Worm (Caenorhabditis elegans) whole organism, L4 larva: ENCODE results near the gene R10H1.1.

ENCODE experiments used
- F10B5.3 ChIP-seq: sonication (generic microtip); optimal IDR thresholded peaks from 2 replicates; lab custom pipeline; 2016; ENCODE audit warnings: mild to moderate bottlenecking, missing genetic modification characterization, missing compliant biosample characterization
- F37D6.2 ChIP-seq: sonication (generic microtip); optimal IDR thresholded peaks from 2 replicates; lab custom pipeline; 2016; ENCODE audit warnings: mild to moderate bottlenecking, missing genetic modification characterization, missing compliant biosample characterization
- F49E8.2 ChIP-seq: sonication (generic microtip); optimal IDR thresholded peaks from 2 replicates; lab custom pipeline; 2016; ENCODE audit warnings: missing compliant biosample characterization, mild to moderate bottlenecking, missing genetic modification characterization, borderline replicate concordance
- Y105C5A.15 ChIP-seq: fragments of 200-800 bp; sonication (Bioruptor generic); IDR thresholded peaks from 2 replicates; pipeline ENCODE4 v1.3.6; 2022; ENCODE audit warnings: missing genetic modification characterization, missing compliant biosample characterization
- aly-2 ChIP-seq: sonication (generic microtip); optimal IDR thresholded peaks from 2 replicates; lab custom pipeline; 2018; ENCODE audit warnings: missing biosample characterization, missing genetic modification characterization
- ama-1 ChIP-seq: fragments of 150-350 bp; optimal IDR thresholded peaks from 2 replicates; lab custom pipeline; 2014; ENCODE audit warnings: inconsistent platforms, mixed read lengths
- attf-4 ChIP-seq: sonication (generic microtip); optimal IDR thresholded peaks from 3 replicates; lab custom pipeline; 2017; ENCODE audit warnings: missing biosample characterization, missing genetic modification characterization
- ceh-32 ChIP-seq: sonication (generic microtip); optimal IDR thresholded peaks from 2 replicates; lab custom pipeline; 2016; ENCODE audit warnings: mild to moderate bottlenecking, missing genetic modification characterization, missing compliant biosample characterization; ENCODE audit not compliant: poor library complexity
- daf-8 ChIP-seq: fragments of 200-800 bp; sonication (Bioruptor generic); IDR thresholded peaks from 2 replicates; pipeline ENCODE4 v1.3.6; 2022; ENCODE audit warnings: missing genetic modification characterization, missing compliant biosample characterization
- dpl-1 ChIP-seq: fragments of 150-350 bp; optimal IDR thresholded peaks from 2 replicates; lab custom pipeline; 2014; ENCODE audit warnings: missing biosample characterization, missing genetic modification reagents, missing genetic modification characterization
- egl-27 ChIP-seq: sonication (generic microtip); optimal IDR thresholded peaks from 3 replicates; lab custom pipeline; 2017; ENCODE audit warnings: missing biosample characterization, missing genetic modification reagents, missing genetic modification characterization
- egl-43 ChIP-seq: fragments of 200-800 bp; sonication (Bioruptor generic); IDR thresholded peaks from 2 replicates; pipeline ENCODE4 v1.3.6; 2022; ENCODE audit warnings: missing genetic modification reagents, missing genetic modification characterization, missing compliant biosample characterization
- gei-8 ChIP-seq: fragments of 200-800 bp; sonication (Bioruptor generic); optimal IDR thresholded peaks from 2 replicates; lab custom pipeline; 2018; ENCODE audit warnings: mild to moderate bottlenecking, missing genetic modification characterization, missing compliant biosample characterization
- hlh-11 ChIP-seq: fragments of 200-800 bp; sonication (Bioruptor generic); optimal IDR thresholded peaks from 2 replicates; lab custom pipeline; 2018; ENCODE audit warnings: mild to moderate bottlenecking, missing genetic modification characterization, missing compliant biosample characterization
- jun-1 ChIP-seq: fragments of 150-350 bp; optimal IDR thresholded peaks from 2 replicates; lab custom pipeline; 2014; ENCODE audit warnings: missing biosample characterization, missing genetic modification reagents, missing genetic modification characterization
- lin-13 ChIP-seq: fragments of 150-350 bp; optimal IDR thresholded peaks from 2 replicates; lab custom pipeline; 2014; ENCODE audit warnings: missing biosample characterization, missing genetic modification reagents, missing genetic modification characterization
- lin-38 ChIP-seq: fragments of 200-800 bp; sonication (Bioruptor generic); IDR thresholded peaks from 2 replicates; pipeline ENCODE4 v1.3.6; 2022; ENCODE audit warnings: missing genetic modification reagents, missing genetic modification characterization, missing compliant biosample characterization
- lin-39 ChIP-seq: fragments of 150-350 bp; optimal IDR thresholded peaks from 2 replicates; lab custom pipeline; 2014; ENCODE audit warnings: missing biosample characterization, missing genetic modification reagents, missing genetic modification characterization
- mep-1 ChIP-seq: fragments of 150-350 bp; sonication (generic microtip); optimal IDR thresholded peaks from 3 replicates; lab custom pipeline; 2014; ENCODE audit warnings: missing biosample characterization, missing genetic modification characterization
- mxl-2 ChIP-seq: fragments of 200-800 bp; sonication (Bioruptor generic); conservative IDR thresholded peaks from 2 replicates; pipeline ENCODE4 v1.3.6; 2022; ENCODE audit warnings: missing genetic modification reagents, missing genetic modification characterization, missing compliant biosample characterization
- nhr-25 ChIP-seq: sonication (generic microtip); optimal IDR thresholded peaks from 2 replicates; lab custom pipeline; 2017; ENCODE audit warnings: missing genetic modification characterization, mild to moderate bottlenecking, missing compliant biosample characterization, antibody characterized with exemption, moderate library complexity, borderline replicate concordance; ENCODE audit not compliant: insufficient read depth
- nhr-41 ChIP-seq: fragments of 200-800 bp; sonication (Bioruptor generic); IDR thresholded peaks from 2 replicates; pipeline ENCODE4 v1.3.6; 2022; ENCODE audit warnings: missing genetic modification reagents, missing genetic modification characterization, missing compliant biosample characterization
- nhr-42 ChIP-seq: fragments of 200-800 bp; sonication (Bioruptor generic); IDR thresholded peaks from 2 replicates; pipeline ENCODE4 v1.3.6; 2022; ENCODE audit warnings: missing genetic modification characterization, missing compliant biosample characterization
- pha-4 ChIP-seq, 2 experiments: fragments of 150-350 bp in 1 of 2; fragments of 200-800 bp in 1 of 2; sonication (Bioruptor generic) in 1 of 2; IDR thresholded peaks in 1 of 2; optimal IDR thresholded peaks in 1 of 2; 2 replicates each; pipeline versions ENCODE4 v1.3.6 to Lab custom; 2014 to 2022; ENCODE audit warnings: missing genetic modification characterization in 2 of 2, missing genetic modification reagents in 2 of 2, missing biosample characterization in 1 of 2, missing compliant biosample characterization in 1 of 2
- rbr-2 ChIP-seq: sonication (generic microtip); optimal IDR thresholded peaks from 2 replicates; lab custom pipeline; 2016; ENCODE audit warnings: missing genotype, missing genetic modification characterization, missing compliant biosample characterization
- saeg-2 ChIP-seq: fragments of 200-800 bp; sonication (Bioruptor generic); IDR thresholded peaks from 2 replicates; pipeline ENCODE4 v1.3.6; 2022; ENCODE audit warnings: missing genetic modification reagents, missing genetic modification characterization, missing compliant biosample characterization
- set-16 ChIP-seq: fragments of 200-800 bp; sonication (Bioruptor generic); IDR thresholded peaks from 2 replicates; pipeline ENCODE4 v1.3.6; 2022; ENCODE audit warnings: missing genetic modification reagents, missing genetic modification characterization, missing compliant biosample characterization
- snpc-1.2 ChIP-seq: fragments of 200-800 bp; sonication (Bioruptor generic); IDR thresholded peaks from 2 replicates; pipeline ENCODE4 v1.3.6; 2022; ENCODE audit warnings: missing genetic modification reagents, missing genetic modification characterization, missing compliant biosample characterization
- snpc-4 ChIP-seq: fragments of 150-350 bp; optimal IDR thresholded peaks from 2 replicates; lab custom pipeline; 2014; ENCODE audit warnings: missing biosample characterization, missing genetic modification characterization
- unc-62 ChIP-seq, 3 experiments: fragments of 150-350 bp in 1 of 3; sonication (generic microtip); optimal IDR thresholded peaks in 2 of 3; peaks in 1 of 3; 1 replicate in 1 of 3; 2 replicates in 2 of 3; lab custom pipeline; 2014 to 2017; ENCODE audit warnings: missing biosample characterization in 3 of 3, missing genetic modification characterization in 3 of 3, missing genetic modification reagents in 3 of 3, missing genotype in 1 of 3
- zag-1 ChIP-seq: fragments of 150-350 bp; optimal IDR thresholded peaks from 2 replicates; lab custom pipeline; 2014; ENCODE audit warnings: missing biosample characterization, missing genetic modification characterization
- zfp-2 ChIP-seq: sonication (generic microtip); optimal IDR thresholded peaks from 2 replicates; lab custom pipeline; 2016; ENCODE audit warnings: mild to moderate bottlenecking, missing genetic modification characterization, missing compliant biosample characterization
- zfp-3 ChIP-seq: fragments of 200-800 bp; sonication (Bioruptor generic); conservative IDR thresholded peaks from 2 replicates; pipeline ENCODE4 v1.3.6; 2022; ENCODE audit warnings: missing genetic modification reagents, missing genetic modification characterization, missing compliant biosample characterization
- zip-11 ChIP-seq: fragments of 200-800 bp; sonication (Bioruptor generic); IDR thresholded peaks from 2 replicates; pipeline ENCODE4 v1.3.6; 2022; ENCODE audit warnings: missing genetic modification characterization, missing compliant biosample characterization
- ztf-11 ChIP-seq: fragments of 150-350 bp; optimal IDR thresholded peaks from 2 replicates; lab custom pipeline; 2014; ENCODE audit warnings: missing biosample characterization, missing genetic modification characterization
- ztf-7 ChIP-seq: fragments of 150-350 bp; optimal IDR thresholded peaks from 2 replicates; lab custom pipeline; 2014; ENCODE audit warnings: missing biosample characterization, missing genetic modification characterization

R10H1.1 gene

ce11 chrII:7505005-7505404 is 10.8 kb downstream of the R10H1.1 start, which contains the start of gene C28F5.1:
Gene C28F5.1 (plus strand): TSS chrII:7505305.
- no peak for TF ChIP-seq dpl-1
- no peak for TF ChIP-seq nhr-41 (GFP tag; lab: Robert Waterston, UW)
- TF ChIP-seq set-16: no peak
- no peak for TF ChIP-seq mep-1 (tag; lab: Kevin White, UChicago)
- TF ChIP-seq Y105C5A.15: no peak
- TF ChIP-seq saeg-2 (GFP tag; lab: Robert Waterston, UW): no peak
- TF ChIP-seq snpc-1.2 (GFP tag; lab: Robert Waterston, UW): no peak
- no peak for TF ChIP-seq nhr-25 (tag; lab: Kevin White, UChicago)
- no peak for TF ChIP-seq pha-4 (GFP tag; IDR thresholded peaks at IDR 0.05; lab: Robert Waterston, UW)
- no peak for TF ChIP-seq pha-4 (tag; optimal IDR thresholded peaks at IDR 0.05; lab: Kevin White, UChicago)
- TF ChIP-seq ztf-11 (tag; lab: Kevin White, UChicago): no peak
- no peak for TF ChIP-seq zag-1
- TF ChIP-seq gei-8 (GFP tag; lab: Kevin White, UChicago): no peak
- no peak for TF ChIP-seq F49E8.2 (tag; lab: Kevin White, UChicago)
- TF ChIP-seq F37D6.2: no peak
- TF ChIP-seq zfp-3 (GFP tag; lab: Robert Waterston, UW): no peak
- TF ChIP-seq mxl-2 (GFP tag; lab: Robert Waterston, UW): no peak
- no peak for TF ChIP-seq egl-27
- no peak for TF ChIP-seq nhr-42
- no peak for TF ChIP-seq hlh-11 (tag; lab: Kevin White, UChicago)
- TF ChIP-seq, all 104 proteins: peak for 0

- no peak for TF ChIP-seq ceh-32
- TF ChIP-seq lin-13: no peak
- TF ChIP-seq aly-2 (tag; lab: Kevin White, UChicago): no peak
- TF ChIP-seq daf-8 (GFP tag; lab: Robert Waterston, UW): no peak
- TF ChIP-seq snpc-4 (tag; lab: Kevin White, UChicago): no peak
- TF ChIP-seq jun-1 (tag; lab: Kevin White, UChicago): no peak
- TF ChIP-seq F10B5.3 (tag; lab: Kevin White, UChicago): no peak
- TF ChIP-seq, all 104 proteins: peak for 0
These were observed 25.0 kb downstream of the R10H1.1 start, which contains the start of gene glb-9 for ce11 chrII:7519221-7519620. Gene glb-9 (minus strand): TSS chrII:7519321.

DNA sequence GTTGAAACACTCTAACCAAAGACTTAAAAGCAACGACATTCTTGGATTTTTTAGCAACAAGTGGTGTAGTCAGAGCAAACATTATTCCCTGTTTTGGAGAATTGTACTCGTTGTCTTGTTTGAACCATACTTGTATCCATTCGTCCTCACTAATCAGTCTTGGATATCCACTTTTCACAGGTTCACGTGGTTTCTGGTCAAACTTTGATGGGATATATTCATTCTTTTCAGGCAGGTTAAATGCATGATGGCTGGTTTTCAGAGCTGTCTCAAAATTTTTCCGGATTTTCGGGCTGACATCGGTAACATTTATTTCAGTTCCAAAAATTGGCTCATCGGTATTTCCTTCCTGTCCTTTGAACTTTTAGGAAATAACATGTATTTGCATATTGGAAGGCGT is 27.2 kb downstream of the R10H1.1 start:
- TF ChIP-seq unc-62 (GFP tag; optimal IDR thresholded peaks at IDR 0.05 in 1 of 2; lab: Kevin White, UChicago) (peak in 1 of 2 experiments; percentile 95), unc-62 (tag; optimal IDR thresholded peaks at IDR 0.05; lab: Kevin White, UChicago) (no peak), mep-1 (tag; lab: Kevin White, UChicago) (no peak), lin-38 (GFP tag; lab: Robert Waterston, UW) (no peak)

- TF ChIP-seq egl-27: no peak
- TF ChIP-seq zip-11 (GFP tag; lab: Robert Waterston, UW): no peak
- TF ChIP-seq egl-43 (GFP tag; lab: Robert Waterston, UW): no peak
- TF ChIP-seq ama-1 (lab: Kevin White, UChicago): no peak
- TF ChIP-seq lin-39 (tag; lab: Kevin White, UChicago): no peak
- TF ChIP-seq unc-62 (GFP tag; optimal IDR thresholded peaks at IDR 0.05 in 1 of 2; lab: Kevin White, UChicago): no peak
- no peak for TF ChIP-seq unc-62 (tag; optimal IDR thresholded peaks at IDR 0.05; lab: Kevin White, UChicago)
- TF ChIP-seq rbr-2 (tag; lab: Kevin White, UChicago): no peak
- TF ChIP-seq ceh-32: no peak
- no peak for TF ChIP-seq jun-1 (tag; lab: Kevin White, UChicago)
- TF ChIP-seq attf-4 (tag; lab: Kevin White, UChicago): no peak
- TF ChIP-seq zfp-2 (tag; lab: Kevin White, UChicago): no peak
- TF ChIP-seq zfp-3 (GFP tag; lab: Robert Waterston, UW): no peak
- TF ChIP-seq ztf-7 (tag; lab: Kevin White, UChicago): no peak
- TF ChIP-seq, all 104 proteins: peak for 0
These were observed 29.0 kb downstream of the R10H1.1 start, which contains the start of gene ZK1290.15 for ce11 chrII:7523281-7523680. Gene ZK1290.15 (plus strand): TSS chrII:7523581.
